Worm (Caenorhabditis elegans): ENCODE results near the gene oct-2.

DNA sequence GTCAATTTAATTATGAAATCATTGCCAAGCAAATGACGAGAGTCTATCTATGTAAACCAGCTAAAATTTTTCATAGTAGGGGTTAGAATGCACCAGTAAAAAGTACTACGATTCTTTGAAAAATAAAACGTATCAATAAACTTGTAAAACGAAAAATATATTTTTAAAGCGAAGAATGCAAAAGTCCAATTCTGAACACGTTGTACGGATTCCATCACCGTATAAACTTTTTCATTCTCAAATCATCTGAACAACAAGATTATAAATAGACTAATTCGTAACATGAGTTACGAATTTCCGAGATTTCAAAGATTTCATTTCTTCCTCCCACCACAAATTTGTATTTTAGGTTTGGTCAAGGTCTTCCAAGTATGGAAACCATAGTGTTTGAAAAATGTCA is 29.5 kb upstream of the oct-2 start, which contains the start of gene nlp-57:
- TF ChIP-seq sdz-12 (GFP tag; optimal IDR thresholded peaks at IDR 0.05) (no peak), lin-15B (tag; optimal IDR thresholded peaks at IDR 0.05) (no peak), egl-43 (GFP tag; IDR thresholded peaks at IDR 0.05) (no peak), spr-3 (GFP tag; optimal IDR thresholded peaks at IDR 0.05) (no peak), nhr-237 (tag; optimal IDR thresholded peaks at IDR 0.05) (no peak), ztf-11 (tag; optimal IDR thresholded peaks at IDR 0.05) (no peak)

Measured in whole organism, L4 larva.